Worm (Caenorhabditis elegans) whole organism, L3 larva: ENCODE results near the gene ttll-4.

ENCODE experiments used
- R02D3.7 ChIP-seq: fragments of 150-350 bp; optimal IDR thresholded peaks from 2 replicates; lab custom pipeline; 2014; ENCODE audit warnings: missing biosample characterization, missing genetic modification characterization
- ZK546.5 ChIP-seq: sonication (generic microtip); optimal IDR thresholded peaks from 2 replicates; lab custom pipeline; 2017; ENCODE audit warnings: missing biosample characterization, missing genetic modification characterization
- ama-1 ChIP-seq: fragments of 150-350 bp; optimal IDR thresholded peaks from 2 replicates; lab custom pipeline; 2018
- ceh-16 ChIP-seq: sonication (generic microtip); optimal IDR thresholded peaks from 2 replicates; lab custom pipeline; 2017; ENCODE audit warnings: missing biosample characterization, missing genetic modification characterization
- ceh-82 ChIP-seq: fragments of 150-350 bp; optimal IDR thresholded peaks from 2 replicates; lab custom pipeline; 2014; ENCODE audit warnings: missing biosample characterization, missing genetic modification characterization
- daf-12 ChIP-seq: fragments of 150-350 bp; optimal IDR thresholded peaks from 2 replicates; lab custom pipeline; 2014; ENCODE audit warnings: missing biosample characterization, missing genetic modification reagents, missing genetic modification characterization
- egl-5 ChIP-seq: fragments of 150-350 bp; optimal IDR thresholded peaks from 2 replicates; lab custom pipeline; 2017; ENCODE audit warnings: missing biosample characterization, missing genetic modification reagents, missing genetic modification characterization, inconsistent platforms
- elt-1 ChIP-seq: fragments of 150-350 bp; optimal IDR thresholded peaks from 2 replicates; lab custom pipeline; 2014; ENCODE audit warnings: missing biosample characterization, missing genetic modification characterization
- elt-2 ChIP-seq: sonication (generic microtip); optimal IDR thresholded peaks from 2 replicates; lab custom pipeline; 2016; ENCODE audit warnings: missing genetic modification reagents, mild to moderate bottlenecking, missing genetic modification characterization, missing compliant biosample characterization
- elt-3 ChIP-seq, 3 experiments: fragments of 150-350 bp in 1 of 3; sonication (generic microtip) in 2 of 3; optimal IDR thresholded peaks; 2 replicates in 2 of 3; 4 replicates in 1 of 3; lab custom pipeline; 2014 to 2017; ENCODE audit warnings: missing biosample characterization in 3 of 3, missing genetic modification characterization in 3 of 3
- fkh-10 ChIP-seq: sonication (generic microtip); optimal IDR thresholded peaks from 2 replicates; lab custom pipeline; 2017; ENCODE audit warnings: missing biosample characterization, missing genetic modification reagents, missing genetic modification characterization
- fkh-2 ChIP-seq: fragments of 150-350 bp; optimal IDR thresholded peaks from 2 replicates; lab custom pipeline; 2014; ENCODE audit warnings: missing biosample characterization, missing genetic modification reagents, missing genetic modification characterization
- hmg-11 ChIP-seq: sonication (generic microtip); optimal IDR thresholded peaks from 2 replicates; lab custom pipeline; 2016; ENCODE audit warnings: missing genetic modification characterization, missing compliant biosample characterization
- jun-1 ChIP-seq: fragments of 150-350 bp; optimal IDR thresholded peaks from 2 replicates; lab custom pipeline; 2014; ENCODE audit warnings: missing biosample characterization, missing genetic modification reagents, missing genetic modification characterization
- lin-15B ChIP-seq: fragments of 150-350 bp; optimal IDR thresholded peaks from 2 replicates; lab custom pipeline; 2014; ENCODE audit warnings: missing biosample characterization, missing genetic modification characterization
- lin-39 ChIP-seq: fragments of 150-350 bp; optimal IDR thresholded peaks from 2 replicates; lab custom pipeline; 2018; ENCODE audit warnings: missing biosample characterization, missing genetic modification reagents, missing genetic modification characterization
- lsy-12 ChIP-seq: sonication (generic microtip); optimal IDR thresholded peaks from 2 replicates; lab custom pipeline; 2016; ENCODE audit warnings: mild to moderate bottlenecking, missing genetic modification characterization, missing compliant biosample characterization
- mdl-1 ChIP-seq: fragments of 150-350 bp; optimal IDR thresholded peaks from 2 replicates; lab custom pipeline; 2014; ENCODE audit warnings: missing biosample characterization, missing genetic modification characterization
- mml-1 ChIP-seq: fragments of 150-350 bp; sonication (generic microtip); optimal IDR thresholded peaks from 3 replicates; lab custom pipeline; 2014; ENCODE audit warnings: missing biosample characterization, missing genetic modification characterization
- nfya-1 ChIP-seq: sonication (generic microtip); optimal IDR thresholded peaks from 2 replicates; lab custom pipeline; 2017; ENCODE audit warnings: missing genetic modification characterization, mild to moderate bottlenecking, missing compliant biosample characterization, antibody characterized with exemption, moderate library complexity; ENCODE audit not compliant: insufficient read depth
- nhr-11 ChIP-seq: fragments of 150-350 bp; optimal IDR thresholded peaks from 2 replicates; lab custom pipeline; 2014; ENCODE audit warnings: missing biosample characterization, missing genetic modification characterization
- nhr-23 ChIP-seq: fragments of 150-350 bp; optimal IDR thresholded peaks from 2 replicates; lab custom pipeline; 2014; ENCODE audit warnings: missing biosample characterization, missing genetic modification reagents, missing genetic modification characterization
- nhr-237 ChIP-seq: fragments of 150-350 bp; optimal IDR thresholded peaks from 2 replicates; lab custom pipeline; 2014; ENCODE audit warnings: missing biosample characterization, missing genetic modification characterization
- nhr-25 ChIP-seq: sonication (generic microtip); optimal IDR thresholded peaks from 2 replicates; lab custom pipeline; 2017; ENCODE audit warnings: missing biosample characterization, missing genetic modification characterization
- nhr-43 ChIP-seq: sonication (generic microtip); optimal IDR thresholded peaks from 2 replicates; lab custom pipeline; 2016; ENCODE audit warnings: mild to moderate bottlenecking, missing genetic modification characterization, missing compliant biosample characterization; ENCODE audit not compliant: poor library complexity, severe bottlenecking
- nhr-67 ChIP-seq: fragments of 150-350 bp; optimal IDR thresholded peaks from 2 replicates; lab custom pipeline; 2014; ENCODE audit warnings: missing biosample characterization, missing genetic modification characterization
- nhr-76 ChIP-seq: fragments of 150-350 bp; sonication (generic microtip); optimal IDR thresholded peaks from 5 replicates; lab custom pipeline; 2014; ENCODE audit warnings: missing biosample characterization, missing genetic modification characterization
- nhr-77 ChIP-seq: fragments of 150-350 bp; optimal IDR thresholded peaks from 2 replicates; lab custom pipeline; 2014; ENCODE audit warnings: missing biosample characterization, missing genetic modification characterization
- pha-4 ChIP-seq: fragments of 150-350 bp; optimal IDR thresholded peaks from 2 replicates; lab custom pipeline; 2014; ENCODE audit warnings: missing biosample characterization, missing genetic modification reagents, missing genetic modification characterization
- pqm-1 ChIP-seq: fragments of 150-350 bp; optimal IDR thresholded peaks from 2 replicates; lab custom pipeline; 2017; ENCODE audit warnings: missing biosample characterization, missing genetic modification characterization, inconsistent platforms
- sea-2 ChIP-seq: fragments of 150-350 bp; sonication (generic microtip); optimal IDR thresholded peaks from 4 replicates; lab custom pipeline; 2014; ENCODE audit warnings: missing biosample characterization, missing genetic modification reagents, missing genetic modification characterization
- skn-1 ChIP-seq: fragments of 150-350 bp; optimal IDR thresholded peaks from 2 replicates; lab custom pipeline; 2014; ENCODE audit warnings: missing biosample characterization, missing genetic modification characterization
- tbx-2 ChIP-seq: sonication (generic microtip); optimal IDR thresholded peaks from 2 replicates; lab custom pipeline; 2016; ENCODE audit warnings: mild to moderate bottlenecking, missing genetic modification characterization, missing compliant biosample characterization
- unc-62 ChIP-seq: fragments of 150-350 bp; sonication (generic microtip); optimal IDR thresholded peaks from 4 replicates; lab custom pipeline; 2014; ENCODE audit warnings: missing biosample characterization, missing genetic modification reagents, missing genetic modification characterization
- zag-1 ChIP-seq: fragments of 150-350 bp; optimal IDR thresholded peaks from 2 replicates; lab custom pipeline; 2014; ENCODE audit warnings: missing biosample characterization, missing genetic modification characterization
- ztf-11 ChIP-seq: fragments of 150-350 bp; optimal IDR thresholded peaks from 2 replicates; lab custom pipeline; 2014; ENCODE audit warnings: missing biosample characterization, missing genetic modification characterization
- ztf-4 ChIP-seq: fragments of 150-350 bp; optimal IDR thresholded peaks from 2 replicates; lab custom pipeline; 2014; ENCODE audit warnings: missing biosample characterization, missing genetic modification characterization

The ttll-4 gene

ce11 chrIII:10136778-10137177 lies 12.8 kb downstream of the ttll-4 start, which contains the start of gene ZK1128.7:
Gene ZK1128.7, plus strand, starts transcription at chrIII:10137006.
- TF ChIP-seq pha-4 (tag; lab: Kevin White, UChicago) = peak; percentile 51
- no peak for TF ChIP-seq zag-1
- peak; percentile 22 for TF ChIP-seq nhr-23

- no peak for TF ChIP-seq zag-1
- TF ChIP-seq mdl-1 (tag; lab: Kevin White, UChicago) = no peak
- TF ChIP-seq ceh-16 (tag; lab: Kevin White, UChicago) = no peak
- no peak for TF ChIP-seq daf-12 (tag; lab: Kevin White, UChicago)
- no peak for TF ChIP-seq sea-2 (GFP tag; lab: Kevin White, UChicago)
- TF ChIP-seq nhr-11 (tag; lab: Kevin White, UChicago) = no peak
- no peak for TF ChIP-seq R02D3.7 (tag; lab: Kevin White, UChicago)
- TF ChIP-seq lin-15B (tag; lab: Kevin White, UChicago) = no peak
- no peak for TF ChIP-seq nhr-237 (tag; lab: Kevin White, UChicago)
- no peak for TF ChIP-seq tbx-2 (tag; lab: Kevin White, UChicago)
- no peak for TF ChIP-seq elt-3 (tag; optimal IDR thresholded peaks at IDR 0.05; lab: Kevin White, UChicago)
- TF ChIP-seq lin-39 = no peak
- no peak for TF ChIP-seq unc-62 (GFP tag; lab: Kevin White, UChicago)
Measured at ce11 chrIII:10140732-10141131, 16.7 kb downstream of the ttll-4 start, which contains the start of gene K08E5.6. Gene K08E5.6, plus strand, starts transcription at chrIII:10141032.

- no peak for TF ChIP-seq skn-1 (tag; lab: Kevin White, UChicago)
- no peak for TF ChIP-seq nhr-23
- no peak for TF ChIP-seq ama-1 (lab: Kevin White, UChicago)
- no peak for TF ChIP-seq nhr-25
- TF ChIP-seq ztf-11 (tag; lab: Kevin White, UChicago) = no peak
- no peak for TF ChIP-seq ztf-4 (tag; lab: Kevin White, UChicago)
- no peak for TF ChIP-seq fkh-2 (tag; lab: Kevin White, UChicago)
- TF ChIP-seq unc-62 (GFP tag; lab: Kevin White, UChicago) = no peak
Measured at ce11 chrIII:10146701-10147100, 22.7 kb downstream of the ttll-4 start, which contains the start of gene K08E5.1. Gene K08E5.1, minus strand, starts transcription at chrIII:10146801.

- TF ChIP-seq fkh-10 (no peak), nhr-67 (tag; lab: Kevin White, UChicago) (no peak), mml-1 (no peak), nhr-237 (tag; lab: Kevin White, UChicago) (no peak), ZK546.5 (no peak), sea-2 (GFP tag; lab: Kevin White, UChicago) (no peak), ztf-4 (tag; lab: Kevin White, UChicago) (no peak), jun-1 (no peak), lin-15B (tag; lab: Kevin White, UChicago) (no peak), zag-1 (no peak), ceh-82 (tag; lab: Kevin White, UChicago) (no peak)
Measured at ce11 chrIII:10149910-10150309, 25.9 kb downstream of the ttll-4 start.

ce11 chrIII:10150710-10151109 lies 26.7 kb downstream of the ttll-4 start:
- TF ChIP-seq nhr-43 (tag; lab: Kevin White, UChicago) (no peak), mdl-1 (tag; lab: Kevin White, UChicago) (no peak), fkh-10 (no peak), nhr-67 (tag; lab: Kevin White, UChicago) (no peak), nfya-1 (tag; lab: Kevin White, UChicago) (no peak), lin-15B (tag; lab: Kevin White, UChicago) (no peak), ama-1 (lab: Kevin White, UChicago) (no peak), nhr-77 (no peak), elt-1 (no peak), ceh-16 (tag; lab: Kevin White, UChicago) (no peak), unc-62 (GFP tag; lab: Kevin White, UChicago) (no peak), nhr-76 (tag; lab: Kevin White, UChicago) (no peak), ztf-11 (tag; lab: Kevin White, UChicago) (no peak)
- TF ChIP-seq, all 47 proteins: peak for 0

- no peak for TF ChIP-seq nhr-25
- TF ChIP-seq elt-2 = no peak
- peak; percentile 31 for TF ChIP-seq hmg-11 (tag; lab: Kevin White, UChicago)
- no peak for TF ChIP-seq sea-2 (GFP tag; lab: Kevin White, UChicago)
- no peak for TF ChIP-seq nhr-237 (tag; lab: Kevin White, UChicago)
- no peak for TF ChIP-seq unc-62 (GFP tag; lab: Kevin White, UChicago)
- TF ChIP-seq pqm-1 (tag; lab: Kevin White, UChicago) = no peak
- no peak for TF ChIP-seq egl-5
- TF ChIP-seq lsy-12 (tag; lab: Kevin White, UChicago) = no peak
- no peak for TF ChIP-seq ZK546.5
- peak; percentile 55 for TF ChIP-seq nfya-1 (tag; lab: Kevin White, UChicago)
- TF ChIP-seq zag-1 = no peak
- no peak for TF ChIP-seq nhr-77
- TF ChIP-seq lin-39 = peak; percentile 74
- TF ChIP-seq ama-1 (lab: Kevin White, UChicago) = peak; percentile 28
- no peak for TF ChIP-seq ceh-16 (tag; lab: Kevin White, UChicago)
- TF ChIP-seq elt-3 (tag; optimal IDR thresholded peaks at IDR 0.05; lab: Kevin White, UChicago) = no peak
Measured at ce11 chrIII:10151719-10152118, 27.7 kb downstream of the ttll-4 start.
